Worm (Caenorhabditis elegans) whole organism, young adult: ENCODE measurements around the gene math-37.

Source experiments
- T07F8.4 ChIP-seq: sonication (generic microtip); optimal IDR thresholded peaks from 2 replicates; lab custom pipeline; 2016; ENCODE audit warnings: mild to moderate bottlenecking, missing genetic modification characterization, moderate library complexity, missing compliant biosample characterization
- dpl-1 ChIP-seq: fragments of 150-350 bp; optimal IDR thresholded peaks from 2 replicates; lab custom pipeline; 2014; ENCODE audit warnings: missing biosample characterization, missing genetic modification reagents, missing genetic modification characterization
- hlh-26 ChIP-seq: fragments of 200-800 bp; sonication (Bioruptor generic); conservative IDR thresholded peaks from 2 replicates; pipeline ENCODE4 v1.3.6; 2022; ENCODE audit warnings: missing genetic modification reagents, missing genetic modification characterization, missing compliant biosample characterization
- hrde-1 ChIP-seq: sonication (generic microtip); optimal IDR thresholded peaks from 2 replicates; lab custom pipeline; 2016; ENCODE audit warnings: missing genetic modification characterization, mild to moderate bottlenecking, missing compliant biosample characterization, moderate library complexity, missing genotype, missing genetic modification reagents, borderline replicate concordance
- lsl-1 ChIP-seq: fragments of 200-800 bp; sonication (Bioruptor generic); optimal IDR thresholded peaks from 2 replicates; lab custom pipeline; 2018; ENCODE audit warnings: mild to moderate bottlenecking, missing genetic modification characterization, moderate library complexity, missing compliant biosample characterization
- lsy-27 ChIP-seq: sonication (generic microtip); optimal IDR thresholded peaks from 2 replicates; lab custom pipeline; 2017; ENCODE audit warnings: missing genetic modification characterization, mild to moderate bottlenecking, missing compliant biosample characterization, antibody characterized with exemption, missing genotype, borderline replicate concordance; ENCODE audit not compliant: insufficient read depth
- madf-3 ChIP-seq: fragments of 200-800 bp; sonication (Bioruptor generic); IDR thresholded peaks from 2 replicates; pipeline ENCODE4 v1.3.6; 2022; ENCODE audit warnings: missing genetic modification reagents, missing genetic modification characterization, missing compliant biosample characterization
- mel-28 ChIP-seq: sonication (generic microtip); optimal IDR thresholded peaks from 2 replicates; lab custom pipeline; 2016; ENCODE audit warnings: borderline replicate concordance, mild to moderate bottlenecking, missing genetic modification characterization, missing compliant biosample characterization
- pbrm-1 ChIP-seq: fragments of 200-800 bp; sonication (Bioruptor generic); IDR thresholded peaks from 2 replicates; pipeline ENCODE4 v1.3.6; 2022; ENCODE audit warnings: missing genetic modification reagents, missing genetic modification characterization, missing compliant biosample characterization
- sea-2 ChIP-seq: fragments of 200-800 bp; sonication (Bioruptor generic); IDR thresholded peaks from 2 replicates; pipeline ENCODE4 v1.3.6; 2022; ENCODE audit warnings: missing genetic modification characterization, missing compliant biosample characterization
- zim-3 ChIP-seq: sonication (generic microtip); optimal IDR thresholded peaks from 2 replicates; lab custom pipeline; 2017; ENCODE audit warnings: mild to moderate bottlenecking, missing genetic modification characterization, moderate library complexity, missing compliant biosample characterization

- TF ChIP-seq hlh-26 (GFP tag; lab: Robert Waterston, UW) = no peak
- TF ChIP-seq sea-2 = no peak
- no peak for TF ChIP-seq pbrm-1
- TF ChIP-seq dpl-1 (GFP tag; lab: Kevin White, UChicago) = no peak
- no peak for TF ChIP-seq hrde-1 (tag; lab: Kevin White, UChicago)
- TF ChIP-seq madf-3 (GFP tag; lab: Robert Waterston, UW) = no peak
- no peak for TF ChIP-seq lsy-27
- no peak for TF ChIP-seq lsl-1
- no peak for TF ChIP-seq zim-3
- TF ChIP-seq mel-28 (tag; lab: Kevin White, UChicago) = no peak
- no peak for TF ChIP-seq T07F8.4 (tag; lab: Kevin White, UChicago)
Observed at ce11 chrII:2145566-2145965, 23.6 kb upstream of the math-37 start, which contains the start of gene C40A11.6.
